Fruit fly (Drosophila melanogaster): ENCODE data around the gene Grx3.
A peak's percentile ranks its signal among the peaks of the same experiment; 100 is the strongest.

The Grx3 gene

dm6 chr2L:13414525-13415481, 48.6 kb downstream of the Grx3 start, which contains the start of the genes CG16956, CG42784 and CG43850:
TSS of gene CG16956 (minus strand) at chr2L:13414575.
TSS of gene CG42784 (plus strand) at chr2L:13415431.
TSS of gene CG43850 (plus strand) at chr2L:13415431.
- no peak for TF ChIP-seq psq (GFP tag; optimal IDR thresholded peaks at IDR 0.05)
- TF ChIP-seq YL-1 (GFP tag; optimal IDR thresholded peaks at IDR 0.05), result peak; percentile 55
- TF ChIP-seq CG12744 (GFP tag; optimal IDR thresholded peaks at IDR 0.05), result no peak
- 0 out of 3 replicates have a peak, but pooled peaks have one; percentile 52 for TF ChIP-seq gce (GFP tag; IDR thresholded peaks at IDR 0.05)
- TF ChIP-seq Rfx (GFP tag; IDR thresholded peaks at IDR 0.05), result peak; percentile 69
- TF ChIP-seq Sox100B (GFP tag; optimal IDR thresholded peaks at IDR 0.05), result peak; percentile 54
- no peak for TF ChIP-seq CG1647 (GFP tag; optimal IDR thresholded peaks at IDR 0.05)
- peak; percentile 89 for TF ChIP-seq caup (GFP tag; optimal IDR thresholded peaks at IDR 0.05; ENCODE audit: severe bottlenecking)
- peak; percentile 90 for TF ChIP-seq CG6765 (GFP tag; optimal IDR thresholded peaks at IDR 0.05)
- peak; percentile 68 for TF ChIP-seq Asciz (GFP tag; optimal IDR thresholded peaks at IDR 0.05)
- TF ChIP-seq ara (GFP tag; IDR thresholded peaks at IDR 0.05), result no peak
- TF ChIP-seq CG18619 (GFP tag; optimal IDR thresholded peaks at IDR 0.05), result peak; percentile 69
- peak; percentile 92 for TF ChIP-seq Med (GFP tag)
- TF ChIP-seq amos (GFP tag; IDR thresholded peaks at IDR 0.05; ENCODE audit: partially characterized antibody), result no peak; the same call in 1 of the 2 replicates
- TF ChIP-seq exex (tag; optimal IDR thresholded peaks at IDR 0.05), result peak; percentile 48
- TF ChIP-seq Meics (GFP tag; optimal IDR thresholded peaks at IDR 0.05), result peak; percentile 87
- peak; percentile 68 for TF ChIP-seq org-1 (GFP tag; optimal IDR thresholded peaks at IDR 0.05)
- TF ChIP-seq Fer1 (GFP tag; optimal IDR thresholded peaks at IDR 0.05), result peak; percentile 92
- no peak for TF ChIP-seq aop (GFP tag; IDR thresholded peaks at IDR 0.05)
- no peak for TF ChIP-seq CG14965 (GFP tag; optimal IDR thresholded peaks at IDR 0.05; ENCODE audit: borderline replicate concordance)
- TF ChIP-seq dmrt99B (tag; optimal IDR thresholded peaks at IDR 0.05), result peak; percentile 51
- TF ChIP-seq CG8281 (tag; optimal IDR thresholded peaks at IDR 0.05), result peak; percentile 11
- peak; percentile 56 for TF ChIP-seq CG13775 (GFP tag; optimal IDR thresholded peaks at IDR 0.05)
- peak; percentile 68 for TF ChIP-seq CG15011 (GFP tag; optimal IDR thresholded peaks at IDR 0.05)
- peak; percentile 20; the same call in 1 of the 3 replicates for TF ChIP-seq CG11695 (GFP tag; IDR thresholded peaks at IDR 0.05)
- peak; percentile 48 for TF ChIP-seq CG7556 (GFP tag; optimal IDR thresholded peaks at IDR 0.05)
- TF ChIP-seq CG4328 (GFP tag; optimal IDR thresholded peaks at IDR 0.05), result peak; percentile 63
- TF ChIP-seq Hmr (GFP tag; optimal IDR thresholded peaks at IDR 0.05), result peak; percentile 94
- peak; percentile 96 for TF ChIP-seq CG34376 (GFP tag; optimal IDR thresholded peaks at IDR 0.05)
- peak; percentile 6 for TF ChIP-seq Oli (tag; optimal IDR thresholded peaks at IDR 0.05)
- no peak for TF ChIP-seq al (GFP tag; IDR thresholded peaks at IDR 0.05)
- peak; percentile 30 for TF ChIP-seq tap (tag; optimal IDR thresholded peaks at IDR 0.05)
- TF ChIP-seq CG9727 (GFP tag; optimal IDR thresholded peaks at IDR 0.05), result peak; percentile 56
- TF ChIP-seq CG17328 (GFP tag; IDR thresholded peaks at IDR 0.05), result peak; percentile 53
- peak; percentile 74 for TF ChIP-seq CG13894 (tag; optimal IDR thresholded peaks at IDR 0.05)
- TF ChIP-seq sug (tag; optimal IDR thresholded peaks at IDR 0.05), result peak; percentile 54
- peak; percentile 41; the same call in 1 of the 2 replicates for TF ChIP-seq ttk (GFP tag; IDR thresholded peaks at IDR 0.05)
- TF ChIP-seq Side (GFP tag; optimal IDR thresholded peaks at IDR 0.05), result peak; percentile 28
- TF ChIP-seq CG6791 (GFP tag; IDR thresholded peaks at IDR 0.05; ENCODE audit: partially characterized antibody), result no peak
- TF ChIP-seq CG6683 (GFP tag; optimal IDR thresholded peaks at IDR 0.05), result peak; percentile 63
- no peak for TF ChIP-seq az2 (GFP tag; optimal IDR thresholded peaks at IDR 0.05)
- peak; percentile 13 for TF ChIP-seq CG8388 (GFP tag; optimal IDR thresholded peaks at IDR 0.05)
- peak; percentile 39 to 64 for TF ChIP-seq Trl (optimal IDR thresholded peaks at IDR 0.05)
- TF ChIP-seq Trl (GFP tag; optimal IDR thresholded peaks at IDR 0.05), result peak; percentile 24
- peak; percentile 1 for TF ChIP-seq grn (GFP tag; optimal IDR thresholded peaks at IDR 0.05)
- TF ChIP-seq MTF-1 (GFP tag; optimal IDR thresholded peaks at IDR 0.05; ENCODE audit: borderline replicate concordance), result peak; percentile 84
- TF ChIP-seq CG18011 (GFP tag; optimal IDR thresholded peaks at IDR 0.05), result peak; percentile 13
